Worm (Caenorhabditis elegans): ENCODE measurements around the gene H05C05.1.

Gene H05C05.1

ce11 chrIII:2910606-2911005, 36.3 kb upstream of the H05C05.1 start, which contains the start of gene cdh-1:
TSS of gene cdh-1 (plus strand) at chrIII:2910906.
- TF ChIP-seq T26A8.4 (GFP tag; IDR thresholded peaks at IDR 0.05) (no peak), madf-5 (GFP tag; IDR thresholded peaks at IDR 0.05) (no peak), php-3 (GFP tag; IDR thresholded peaks at IDR 0.05) (no peak), nhr-48 (tag; optimal IDR thresholded peaks at IDR 0.05) (no peak), nhr-11 (tag; optimal IDR thresholded peaks at IDR 0.05) (no peak), dmd-8 (GFP tag; IDR thresholded peaks at IDR 0.05) (no peak), rbr-2 (tag; optimal IDR thresholded peaks at IDR 0.05) (no peak), ztf-7 (tag; optimal IDR thresholded peaks at IDR 0.05) (no peak), nhr-237 (tag; optimal IDR thresholded peaks at IDR 0.05) (no peak), egl-43 (GFP tag; IDR thresholded peaks at IDR 0.05) (no peak), ceh-62 (tag; optimal IDR thresholded peaks at IDR 0.05) (no peak), dmd-9 (GFP tag; IDR thresholded peaks at IDR 0.05) (no peak), ceh-32 (tag; optimal IDR thresholded peaks at IDR 0.05; ENCODE audit: poor library complexity) (no peak)

ce11 chrIII:2912916-2913315, 34.0 kb upstream of the H05C05.1 start:
- TF ChIP-seq aly-2 (tag; optimal IDR thresholded peaks at IDR 0.05) = no peak
- no peak for TF ChIP-seq nhr-102 (tag; optimal IDR thresholded peaks at IDR 0.05)
- no peak for TF ChIP-seq madf-9 (GFP tag; conservative IDR thresholded peaks at IDR 0.05)

ce11 chrIII:2914029-2914428, 32.9 kb upstream of the H05C05.1 start:
- peak in 1 of 2 experiments; percentile 7 for TF ChIP-seq lsy-2 (tag; optimal IDR thresholded peaks at IDR 0.05)
- TF ChIP-seq egl-43 (GFP tag; IDR thresholded peaks at IDR 0.05) = no peak
- TF ChIP-seq ctbp-1 (GFP tag; IDR thresholded peaks at IDR 0.05) = peak; percentile 40; the same call in 1 of the 2 replicates
- TF ChIP-seq vab-7 (GFP tag; IDR thresholded peaks at IDR 0.05) = no peak
- TF ChIP-seq fkh-10 (GFP tag; optimal IDR thresholded peaks at IDR 0.05) = peak; percentile 27
- TF ChIP-seq nhr-102 (tag; optimal IDR thresholded peaks at IDR 0.05) = no peak
- TF ChIP-seq ces-1 (GFP tag; optimal IDR thresholded peaks at IDR 0.05) = peak; percentile 79
- no peak for TF ChIP-seq ceh-62 (tag; optimal IDR thresholded peaks at IDR 0.05)

- 0 out of 2 replicates have a peak, but pooled peaks have one; percentile 52 for TF ChIP-seq tra-1 (GFP tag; IDR thresholded peaks at IDR 0.05)
- no peak for TF ChIP-seq mep-1 (tag; optimal IDR thresholded peaks at IDR 0.05)
- peak; percentile 84 for TF ChIP-seq aha-1 (tag)
- TF ChIP-seq unc-62 (GFP tag; optimal IDR thresholded peaks at IDR 0.05 in 1 of 2) = peak in 1 of 2 experiments; percentile 93
- TF ChIP-seq unc-62 (tag; optimal IDR thresholded peaks at IDR 0.05) = no peak
These were observed 28.3 kb upstream of the H05C05.1 start for ce11 chrIII:2918655-2919054.

ce11 chrIII:2920281-2920680, 26.6 kb upstream of the H05C05.1 start:
- TF ChIP-seq rbr-2 (tag; optimal IDR thresholded peaks at IDR 0.05) (no peak), mdl-1 (tag; optimal IDR thresholded peaks at IDR 0.05) (no peak), ztf-7 (tag; optimal IDR thresholded peaks at IDR 0.05) (no peak), snpc-1.2 (GFP tag; IDR thresholded peaks at IDR 0.05) (no peak), ctbp-1 (GFP tag; IDR thresholded peaks at IDR 0.05) (no peak), attf-4 (tag; optimal IDR thresholded peaks at IDR 0.05) (no peak), unc-39 (tag; optimal IDR thresholded peaks at IDR 0.05) (no peak), ceh-32 (tag; optimal IDR thresholded peaks at IDR 0.05; ENCODE audit: poor library complexity) (no peak), nhr-42 (GFP tag; IDR thresholded peaks at IDR 0.05) (no peak), zfp-3 (GFP tag; conservative IDR thresholded peaks at IDR 0.05) (no peak), snpc-4 (tag; optimal IDR thresholded peaks at IDR 0.05) (no peak), D1046.2 (GFP tag; IDR thresholded peaks at IDR 0.05) (no peak), mxl-3 (GFP tag; optimal IDR thresholded peaks at IDR 0.05) (no peak), hlh-30 (tag; optimal IDR thresholded peaks at IDR 0.05; ENCODE audit: insufficient read depth) (no peak), ZK337.2 (GFP tag; IDR thresholded peaks at IDR 0.05) (no peak)

All from whole organism, L4 larva.